Fruit fly (Drosophila melanogaster): ENCODE measurements around the gene CG5916.

Gene CG5916

dm6 chr3R:16099268-16100240 is 47.3 kb upstream of the CG5916 start:
- peak; percentile 12 for TF ChIP-seq CG9139 (GFP tag; optimal IDR thresholded peaks at IDR 0.05)
- TF ChIP-seq CG15336 (GFP tag; IDR thresholded peaks at IDR 0.05): peak; percentile 55; the same call in 1 of the 2 replicates
- peak; percentile 82 for TF ChIP-seq vri (GFP tag; optimal IDR thresholded peaks at IDR 0.05)
- TF ChIP-seq CG32006 (GFP tag; optimal IDR thresholded peaks at IDR 0.05): peak; percentile 46
- TF ChIP-seq CG6163 (GFP tag; IDR thresholded peaks at IDR 0.05): peak; percentile 59; the same call in 2 of the 3 replicates
- peak; percentile 89 for TF ChIP-seq Sox14 (GFP tag; optimal IDR thresholded peaks at IDR 0.05)
- TF ChIP-seq esn (GFP tag; optimal IDR thresholded peaks at IDR 0.05): peak; percentile 46
- TF ChIP-seq Blimp-1 (GFP tag; optimal IDR thresholded peaks at IDR 0.05): no peak
- TF ChIP-seq CG3032 (tag; optimal IDR thresholded peaks at IDR 0.05): peak; percentile 3
- peak; percentile 78 for TF ChIP-seq CG16779 (tag; optimal IDR thresholded peaks at IDR 0.05)
- peak; percentile 39; the same call in 1 of the 3 replicates for TF ChIP-seq eg (GFP tag; IDR thresholded peaks at IDR 0.05)
- TF ChIP-seq pdm3 (GFP tag; optimal IDR thresholded peaks at IDR 0.05): peak; percentile 25
- TF ChIP-seq fd59A (GFP tag; optimal IDR thresholded peaks at IDR 0.05): no peak
- TF ChIP-seq spab (GFP tag; optimal IDR thresholded peaks at IDR 0.05): no peak
- peak; percentile 31 for TF ChIP-seq OdsH (GFP tag; optimal IDR thresholded peaks at IDR 0.05)
- TF ChIP-seq Met (GFP tag; optimal IDR thresholded peaks at IDR 0.05): peak; percentile 59
- peak; percentile 76 for TF ChIP-seq Lpt (GFP tag; optimal IDR thresholded peaks at IDR 0.05)
- no peak for TF ChIP-seq CG8632 (GFP tag; optimal IDR thresholded peaks at IDR 0.05)
- peak; percentile 63 for TF ChIP-seq CG6276 (GFP tag; optimal IDR thresholded peaks at IDR 0.05)
- 0 out of 2 replicates have a peak, but pooled peaks have one; percentile 10 for TF ChIP-seq Gug (GFP tag; IDR thresholded peaks at IDR 0.05)
- TF ChIP-seq salr (GFP tag; optimal IDR thresholded peaks at IDR 0.05): no peak
- TF ChIP-seq CG11762 (GFP tag; optimal IDR thresholded peaks at IDR 0.05; ENCODE audit: insufficient read depth): no peak
- peak; percentile 26 for TF ChIP-seq topi (GFP tag; optimal IDR thresholded peaks at IDR 0.05)
- TF ChIP-seq CG10669 (GFP tag; optimal IDR thresholded peaks at IDR 0.05): no peak
- peak; percentile 66 for TF ChIP-seq Eip75B (GFP tag; optimal IDR thresholded peaks at IDR 0.05)
- TF ChIP-seq CG31627 (GFP tag; optimal IDR thresholded peaks at IDR 0.05): no peak
- TF ChIP-seq CG1621 (tag; optimal IDR thresholded peaks at IDR 0.05): peak; percentile 29
- TF ChIP-seq CG11294 (GFP tag; IDR thresholded peaks at IDR 0.05): peak; percentile 18; the same call in 1 of the 2 replicates
- peak; percentile 21 for TF ChIP-seq CG34406 (GFP tag; optimal IDR thresholded peaks at IDR 0.05)
- peak; percentile 47 for TF ChIP-seq achi (GFP tag; optimal IDR thresholded peaks at IDR 0.05)
- TF ChIP-seq CG8119 (GFP tag; IDR thresholded peaks at IDR 0.05): no peak; the same call in 1 of the 3 replicates
- TF ChIP-seq Ets21C (GFP tag; optimal IDR thresholded peaks at IDR 0.05): no peak
- TF ChIP-seq CG4318 (GFP tag; optimal IDR thresholded peaks at IDR 0.05): no peak
- TF ChIP-seq dac (GFP tag; optimal IDR thresholded peaks at IDR 0.05): peak; percentile 7
- TF ChIP-seq Smox (GFP tag; optimal IDR thresholded peaks at IDR 0.05): peak; percentile 33
- TF ChIP-seq Sox15 (GFP tag; optimal IDR thresholded peaks at IDR 0.05): no peak
- TF ChIP-seq acj6 (GFP tag; optimal IDR thresholded peaks at IDR 0.05): no peak
- no peak for TF ChIP-seq CG11902 (GFP tag; optimal IDR thresholded peaks at IDR 0.05)
- peak; percentile 38 for TF ChIP-seq Eip93F (GFP tag; optimal IDR thresholded peaks at IDR 0.05)
- peak; percentile 59 for TF ChIP-seq dsx (GFP tag; optimal IDR thresholded peaks at IDR 0.05; ENCODE audit: poor library complexity, severe bottlenecking)
- peak; percentile 72 to 76 for TF ChIP-seq ss (GFP tag; optimal IDR thresholded peaks at IDR 0.05)
- peak; percentile 24 for TF ChIP-seq Ets96B (tag; optimal IDR thresholded peaks at IDR 0.05)
- TF ChIP-seq Eip78C (GFP tag): peak; percentile 87
- TF ChIP-seq CG8319 (GFP tag; optimal IDR thresholded peaks at IDR 0.05): no peak
- TF ChIP-seq CG6854 (GFP tag; optimal IDR thresholded peaks at IDR 0.05): peak; percentile 61
- TF ChIP-seq CG10631 (GFP tag; optimal IDR thresholded peaks at IDR 0.05): no peak
- peak; percentile 52 for TF ChIP-seq CG6808 (GFP tag; optimal IDR thresholded peaks at IDR 0.05)
- peak; percentile 24 for TF ChIP-seq lz (GFP tag; optimal IDR thresholded peaks at IDR 0.05)
- TF ChIP-seq fd85E (GFP tag; optimal IDR thresholded peaks at IDR 0.05): peak; percentile 52
